Fruit fly (Drosophila melanogaster) whole organism, embryonic: ENCODE measurements around the gene kis.

ENCODE experiments used
- Awh ChIP-seq: fragments of 200-800 bp; sonication (Bioruptor generic); IDR thresholded peaks from 2 replicates; pipeline ENCODE4, ENCODE4 v1.3.6; 2022; ENCODE audit warnings: missing biosample characterization, missing genetic modification characterization
- Bdp1 ChIP-seq: fragments of 200-800 bp; sonication (Bioruptor generic); optimal IDR thresholded peaks from 3 replicates; lab custom pipeline; 2016; ENCODE audit warnings: missing biosample characterization, missing genetic modification characterization
- CG10321 ChIP-seq: fragments of 200-800 bp; sonication (Bioruptor generic); IDR thresholded peaks from 2 replicates; pipeline ENCODE4 v1.3.6; 2022; ENCODE audit warnings: missing biosample characterization, missing genetic modification characterization
- CG11085 ChIP-seq: fragments of 200-800 bp; sonication (Bioruptor generic); IDR thresholded peaks from 2 replicates; pipeline ENCODE4 v1.3.6; 2022; ENCODE audit warnings: missing biosample characterization, missing genetic modification characterization
- CG12299 ChIP-seq: fragments of 200-800 bp; sonication (Bioruptor generic); optimal IDR thresholded peaks from 2 replicates; lab custom pipeline; 2018; ENCODE audit warnings: missing biosample characterization, mild to moderate bottlenecking, missing genetic modification characterization
- CG12744 ChIP-seq: fragments of 200-800 bp; sonication (Bioruptor generic); optimal IDR thresholded peaks from 2 replicates; lab custom pipeline; 2016; ENCODE audit warnings: missing biosample characterization, missing genetic modification characterization
- CG13296 ChIP-seq: fragments of 200-800 bp; sonication (Bioruptor generic); optimal IDR thresholded peaks from 3 replicates; lab custom pipeline; 2018; ENCODE audit warnings: missing biosample characterization, mild to moderate bottlenecking, missing genetic modification characterization
- CG13424 ChIP-seq: fragments of 200-800 bp; sonication (Bioruptor generic); optimal IDR thresholded peaks from 2 replicates; lab custom pipeline; 2019; ENCODE audit warnings: missing biosample characterization, mild to moderate bottlenecking, missing genetic modification characterization, moderate library complexity
- CG13894 ChIP-seq: fragments of 200-800 bp; sonication (Bioruptor generic); optimal IDR thresholded peaks from 3 replicates; lab custom pipeline; 2018; ENCODE audit warnings: missing biosample characterization, mild to moderate bottlenecking, missing genetic modification characterization, moderate library complexity
- CG14667 ChIP-seq: fragments of 200-800 bp; sonication (Bioruptor generic); IDR thresholded peaks from 2 replicates; pipeline ENCODE4 v1.3.6; 2022; ENCODE audit warnings: missing biosample characterization, missing genetic modification characterization
- CG15011 ChIP-seq: fragments of 200-800 bp; sonication (Bioruptor generic); optimal IDR thresholded peaks from 3 replicates; lab custom pipeline; 2018; ENCODE audit warnings: missing biosample characterization, mild to moderate bottlenecking, missing genetic modification characterization
- CG17186 ChIP-seq: fragments of 200-800 bp; sonication (Bioruptor generic); optimal IDR thresholded peaks from 3 replicates; lab custom pipeline; 2017; ENCODE audit warnings: missing biosample characterization, missing genetic modification reagents, missing genetic modification characterization
- CG17361 ChIP-seq: fragments of 200-800 bp; sonication (Bioruptor generic); IDR thresholded peaks from 3 replicates; pipeline ENCODE4 v1.3.6; 2022; ENCODE audit warnings: missing biosample characterization, missing genetic modification characterization
- CG17912 ChIP-seq: fragments of 200-800 bp; sonication (Bioruptor generic); optimal IDR thresholded peaks from 2 replicates; lab custom pipeline; 2018; ENCODE audit warnings: missing biosample characterization, mild to moderate bottlenecking, missing genetic modification characterization
- CG18262 ChIP-seq: fragments of 200-800 bp; optimal IDR thresholded peaks from 3 replicates; lab custom pipeline; 2019; ENCODE audit warnings: missing biosample characterization, mild to moderate bottlenecking, missing genetic modification characterization, moderate library complexity
- CG18599 ChIP-seq: fragments of 200-800 bp; sonication (Bioruptor generic); optimal IDR thresholded peaks from 3 replicates; lab custom pipeline; 2017; ENCODE audit warnings: missing biosample characterization, missing genetic modification characterization, mild to moderate bottlenecking, moderate library complexity, missing genetic modification reagents
- CG31224 ChIP-seq: fragments of 200-800 bp; sonication (Bioruptor generic); IDR thresholded peaks from 2 replicates; pipeline ENCODE4 v1.3.6; 2022; ENCODE audit warnings: missing biosample characterization, missing genetic modification characterization
- CG34224 ChIP-seq: fragments of 200-800 bp; sonication (Bioruptor generic); IDR thresholded peaks from 3 replicates; pipeline ENCODE4 v1.3.6; 2022; ENCODE audit warnings: missing biosample characterization, missing genetic modification characterization; ENCODE audit not compliant: partially characterized antibody
- CG42726 ChIP-seq: fragments of 200-800 bp; sonication (Bioruptor generic); IDR thresholded peaks from 2 replicates; pipeline ENCODE4 v1.3.6; 2022; ENCODE audit warnings: missing biosample characterization, missing genetic modification characterization; ENCODE audit not compliant: partially characterized antibody
- CG6813 ChIP-seq: fragments of 200-800 bp; sonication (Bioruptor generic); optimal IDR thresholded peaks from 2 replicates; lab custom pipeline; 2017; ENCODE audit warnings: missing biosample characterization, missing genetic modification characterization, mild to moderate bottlenecking, moderate library complexity, missing genetic modification reagents
- CG7839 ChIP-seq: fragments of 200-800 bp; sonication (Bioruptor generic); optimal IDR thresholded peaks from 3 replicates; lab custom pipeline; 2018; ENCODE audit warnings: missing biosample characterization, mild to moderate bottlenecking, missing genetic modification characterization, moderate library complexity
- Dip2 ChIP-seq: fragments of 200-800 bp; sonication (Bioruptor generic); IDR thresholded peaks from 2 replicates; pipeline ENCODE4 v1.3.6; 2022; ENCODE audit warnings: missing biosample characterization, missing genetic modification characterization
- E2f2 ChIP-seq: fragments of 200-800 bp; sonication (Bioruptor generic); IDR thresholded peaks from 2 replicates; pipeline ENCODE4 v1.3.6; 2022; ENCODE audit warnings: missing biosample characterization, missing genetic modification characterization
- Ets97D ChIP-seq: fragments of 200-800 bp; sonication (Bioruptor generic); optimal IDR thresholded peaks from 3 replicates; lab custom pipeline; 2016; ENCODE audit warnings: missing biosample characterization, missing genetic modification characterization
- Fer1 ChIP-seq: fragments of 200-800 bp; sonication (Bioruptor generic); optimal IDR thresholded peaks from 2 replicates; lab custom pipeline; 2017; ENCODE audit warnings: missing biosample characterization, mild to moderate bottlenecking, missing genetic modification characterization
- Fer3 ChIP-seq: fragments of 200-800 bp; sonication (Bioruptor generic); optimal IDR thresholded peaks from 2 replicates; lab custom pipeline; 2018; ENCODE audit warnings: missing biosample characterization, mild to moderate bottlenecking, missing genetic modification characterization, moderate library complexity
- Hey ChIP-seq: fragments of 200-800 bp; sonication (Bioruptor generic); optimal IDR thresholded peaks from 3 replicates; lab custom pipeline; 2018; ENCODE audit warnings: missing biosample characterization, mild to moderate bottlenecking, missing genetic modification characterization
- Hmx ChIP-seq: fragments of 200-800 bp; sonication (Bioruptor generic); optimal IDR thresholded peaks from 2 replicates; lab custom pipeline; 2016; ENCODE audit warnings: missing biosample characterization, missing genetic modification characterization
- Lhr ChIP-seq: fragments of 200-800 bp; sonication (Bioruptor generic); optimal IDR thresholded peaks from 3 replicates; lab custom pipeline; 2017; ENCODE audit warnings: mild to moderate bottlenecking, missing biosample characterization, missing genetic modification reagents, missing genetic modification characterization
- MBD-R2 ChIP-seq: fragments of 200-800 bp; sonication (Bioruptor generic); IDR thresholded peaks from 2 replicates; pipeline ENCODE4 v1.3.6; 2022; ENCODE audit warnings: missing biosample characterization, missing genetic modification characterization
- NFAT ChIP-seq: fragments of 200-800 bp; sonication (Bioruptor generic); IDR thresholded peaks from 2 replicates; pipeline ENCODE4 v1.3.6; 2022; ENCODE audit warnings: missing biosample characterization, missing genetic modification characterization
- Neu2 ChIP-seq: fragments of 200-800 bp; sonication (Bioruptor generic); optimal IDR thresholded peaks from 3 replicates; lab custom pipeline; 2016; ENCODE audit warnings: missing biosample characterization, missing genetic modification characterization, borderline replicate concordance
- PHDP ChIP-seq: fragments of 200-800 bp; sonication (Bioruptor generic); optimal IDR thresholded peaks from 3 replicates; lab custom pipeline; 2018; ENCODE audit warnings: missing biosample characterization, mild to moderate bottlenecking, missing genetic modification characterization, moderate library complexity
- Poxn ChIP-seq: fragments of 200-800 bp; sonication (Bioruptor generic); IDR thresholded peaks from 2 replicates; pipeline ENCODE4 v1.3.6; 2022; ENCODE audit warnings: missing biosample characterization, missing genetic modification characterization
- Scr ChIP-seq: fragments of 200-800 bp; sonication (Bioruptor generic); IDR thresholded peaks from 2 replicates; pipeline ENCODE4 v1.3.6; 2022; ENCODE audit warnings: missing biosample characterization, missing genetic modification characterization; ENCODE audit not compliant: partially characterized antibody
- Sin3A ChIP-seq: fragments of >200 bp; optimal IDR thresholded peaks from 2 replicates; lab custom pipeline; 2018
- Sry-β ChIP-seq: fragments of 200-800 bp; sonication (Bioruptor generic); optimal IDR thresholded peaks from 2 replicates; lab custom pipeline; 2018; ENCODE audit warnings: missing biosample characterization, mild to moderate bottlenecking, missing genetic modification characterization, moderate library complexity
- cad ChIP-seq: fragments of >200 bp; optimal IDR thresholded peaks from 2 replicates; lab custom pipeline; 2017; ENCODE audit warnings: missing biosample characterization, missing genetic modification characterization
- chinmo ChIP-seq: fragments of 200-800 bp; sonication (Bioruptor generic); IDR thresholded peaks from 4 replicates; pipeline ENCODE4 v1.3.6; 2022; ENCODE audit warnings: missing biosample characterization, missing genetic modification characterization; ENCODE audit not compliant: partially characterized antibody
- crol ChIP-seq: fragments of 200-800 bp; sonication (Bioruptor generic); IDR thresholded peaks from 2 replicates; pipeline ENCODE4 v1.3.6; 2022; ENCODE audit warnings: missing biosample characterization, missing genetic modification characterization
- dmrt11E ChIP-seq: fragments of 200-800 bp; sonication (Bioruptor generic); optimal IDR thresholded peaks from 3 replicates; lab custom pipeline; 2018; ENCODE audit warnings: missing biosample characterization, mild to moderate bottlenecking, missing genetic modification characterization, moderate library complexity
- dysf ChIP-seq: fragments of 200-800 bp; sonication (Bioruptor generic); IDR thresholded peaks from 3 replicates; pipeline ENCODE4 v1.3.6; 2022; ENCODE audit warnings: missing biosample characterization, missing genetic modification characterization
- hbn ChIP-seq: fragments of 200-800 bp; sonication (Bioruptor generic); IDR thresholded peaks from 2 replicates; pipeline ENCODE4 v1.3.6; 2022; ENCODE audit warnings: missing biosample characterization, missing genetic modification characterization; ENCODE audit not compliant: partially characterized antibody
- her ChIP-seq: fragments of 200-800 bp; sonication (Bioruptor generic); optimal IDR thresholded peaks from 2 replicates; lab custom pipeline; 2016; ENCODE audit warnings: missing biosample characterization, missing genetic modification characterization
- jing ChIP-seq: fragments of 200-800 bp; sonication (Bioruptor generic); optimal IDR thresholded peaks from 2 replicates; lab custom pipeline; 2018; ENCODE audit warnings: missing biosample characterization, mild to moderate bottlenecking, missing genetic modification characterization
- oc ChIP-seq: fragments of 200-800 bp; sonication (Bioruptor generic); optimal IDR thresholded peaks from 2 replicates; lab custom pipeline; 2018; ENCODE audit warnings: missing biosample characterization, mild to moderate bottlenecking, missing genetic modification characterization, moderate library complexity
- ro ChIP-seq: fragments of 200-800 bp; sonication (Bioruptor generic); IDR thresholded peaks from 2 replicates; pipeline ENCODE4 v1.3.6; 2022; ENCODE audit warnings: missing biosample characterization, missing genetic modification characterization
- sens-2 ChIP-seq: fragments of 200-800 bp; sonication (Bioruptor generic); IDR thresholded peaks from 2 replicates; pipeline ENCODE4 v1.3.6; 2022; ENCODE audit warnings: missing biosample characterization, missing genetic modification characterization
- slbo ChIP-seq: fragments of 200-800 bp; sonication (Bioruptor generic); IDR thresholded peaks from 2 replicates; pipeline ENCODE4 v1.3.6; 2022; ENCODE audit warnings: missing biosample characterization, missing genetic modification characterization
- sna ChIP-seq: fragments of 200-800 bp; sonication (Bioruptor generic); IDR thresholded peaks from 2 replicates; pipeline ENCODE4 v1.3.6; 2022; ENCODE audit warnings: missing biosample characterization, missing genetic modification characterization; ENCODE audit not compliant: partially characterized antibody

Gene kis

DNA sequence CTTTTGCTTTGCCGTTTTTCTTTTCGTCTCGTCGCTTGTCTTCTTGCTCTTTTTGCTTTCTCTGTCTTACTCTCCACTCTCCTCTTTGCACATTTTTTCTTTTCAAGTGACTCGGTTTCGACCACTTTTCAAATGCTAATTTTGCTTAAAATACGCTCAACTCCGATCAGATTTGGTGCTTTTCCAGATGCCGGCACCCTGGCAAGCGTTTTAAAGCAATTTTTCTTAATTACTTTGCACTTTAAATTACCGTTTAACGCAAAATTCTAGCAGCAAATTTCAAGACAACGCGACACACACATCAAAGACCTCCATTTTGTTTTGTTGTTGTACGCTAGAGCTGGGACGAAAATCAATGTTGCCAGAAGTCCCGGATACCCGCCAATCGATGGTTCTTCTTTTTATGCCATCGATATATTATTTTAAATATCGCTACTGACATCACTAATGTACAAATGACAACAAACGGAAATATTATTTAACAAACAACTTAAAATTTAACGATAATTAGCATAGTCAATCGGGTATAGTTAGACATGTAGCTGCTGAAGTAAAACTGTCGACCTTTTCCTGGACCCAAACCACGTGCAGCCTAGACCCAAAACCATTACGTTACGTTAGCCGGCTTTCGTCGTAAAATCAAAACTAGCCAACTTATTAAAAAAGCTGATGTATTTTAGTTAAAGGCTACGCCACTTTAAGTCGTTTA, at the start of gene kis (continued):
- TF ChIP-seq CG13894 (peak; percentile 66), Hmx (GFP tag; lab: Kevin White, UChicago) (no peak), Scr (peak; percentile 97), CG17912 (GFP tag; lab: Kevin White, UChicago) (no peak), cad (GFP tag; lab: Kevin White, UChicago) (no peak), slbo (peak; percentile 61), CG15011 (GFP tag; lab: Kevin White, UChicago) (no peak), sens-2 (GFP tag; lab: Robert Waterston, UW) (no peak), CG31224 (GFP tag; lab: Robert Waterston, UW) (no peak), MBD-R2 (GFP tag; lab: Robert Waterston, UW) (peak; percentile 50), Bdp1 (peak; percentile 41), sna (GFP tag; lab: Robert Waterston, UW) (peak; percentile 97), CG11085 (GFP tag; lab: Robert Waterston, UW) (no peak), E2f2 (GFP tag; lab: Robert Waterston, UW) (peak; percentile 51), CG17186 (GFP tag; lab: Kevin White, UChicago) (peak; percentile 34), PHDP (peak; percentile 56), CG34224 (GFP tag; lab: Robert Waterston, UW) (peak; percentile 96), CG18599 (GFP tag; lab: Kevin White, UChicago) (peak; percentile 42), CG6813 (no peak), CG17361 (0 out of 3 replicates have a peak, but pooled peaks have one; percentile 41), CG18262 (tag; lab: Kevin White, UChicago) (peak; percentile 25), Fer1 (peak; percentile 63), crol (peak; percentile 52), Hey (tag; lab: Kevin White, UChicago) (no peak), CG14667 (GFP tag; lab: Robert Waterston, UW) (no peak), CG42726 (GFP tag; lab: Robert Waterston, UW) (peak; percentile 97), her (GFP tag; lab: Kevin White, UChicago) (peak; percentile 35), Poxn (GFP tag; lab: Robert Waterston, UW) (no peak), Sin3A (lab: Kevin White, UChicago) (peak; percentile 95), dysf (GFP tag; lab: Robert Waterston, UW) (no peak), Neu2 (no peak), chinmo (GFP tag; lab: Robert Waterston, UW) (peak; percentile 92), CG12744 (GFP tag; lab: Kevin White, UChicago) (peak; percentile 17), NFAT (GFP tag; lab: Robert Waterston, UW) (peak; percentile 57), Lhr (GFP tag; lab: Kevin White, UChicago) (peak; percentile 78), CG13424 (peak; percentile 22), CG12299 (tag; lab: Kevin White, UChicago) (peak; percentile 40), CG13296 (GFP tag; lab: Kevin White, UChicago) (peak; percentile 30), hbn (GFP tag; lab: Robert Waterston, UW) (peak; percentile 93), Sry-β (GFP tag; lab: Kevin White, UChicago) (peak; percentile 43), ro (GFP tag; lab: Robert Waterston, UW) (no peak), oc (tag; lab: Kevin White, UChicago) (no peak), Ets97D (GFP tag; lab: Kevin White, UChicago) (peak; percentile 94), CG10321 (GFP tag; lab: Robert Waterston, UW) (no peak), Awh (no peak), jing (GFP tag; lab: Kevin White, UChicago) (no peak), Dip2 (GFP tag; lab: Robert Waterston, UW) (no peak), dmrt11E (tag; lab: Kevin White, UChicago) (no peak), CG7839 (tag; lab: Kevin White, UChicago) (peak; percentile 35), Fer3 (tag; lab: Kevin White, UChicago) (peak; percentile 37)
